Worm (Caenorhabditis elegans) whole organism, dauer: ENCODE data around the gene C33H5.16.

Experiments used
- unc-62 ChIP-seq: sonication (generic microtip); optimal IDR thresholded peaks from 2 replicates; lab custom pipeline; 2017; ENCODE audit warnings: missing biosample characterization, missing genetic modification reagents, missing genetic modification characterization

The C33H5.16 gene

ce11 chrIV:7816402-7817102 is 13.4 kb upstream of the C33H5.16 start:
- no peak for TF ChIP-seq unc-62

- no peak for TF ChIP-seq unc-62
These were observed 12.6 kb upstream of the C33H5.16 start, which contains the start of gene cdgs-1 for ce11 chrIV:7815683-7816183. TSS of gene cdgs-1 (minus strand) at chrIV:7815733.

ce11 chrIV:7812709-7813108 is 9.6 kb upstream of the C33H5.16 start, which contains the start of gene zgpa-1:
TSS of gene zgpa-1 (minus strand) at chrIV:7812809.
- TF ChIP-seq unc-62, result no peak

ce11 chrIV:7808583-7808982 is 5.4 kb upstream of the C33H5.16 start, which contains the start of gene C33H5.1:
TSS of gene C33H5.1 (plus strand) at chrIV:7808912.
- TF ChIP-seq unc-62, result no peak

ce11 chrIV:7804740-7805139 is 1.6 kb upstream of the C33H5.16 start, which contains the start of gene C33H5.2:
TSS of gene C33H5.2 (plus strand) at chrIV:7805040.
- TF ChIP-seq unc-62, result no peak

ce11 chrIV:7800338-7800737 is 2.8 kb downstream of the C33H5.16 start:
- TF ChIP-seq unc-62, result no peak

ce11 chrIV:7796432-7797113 is 6.6 kb downstream of the C33H5.16 start, which contains the start of gene sgo-1:
TSS of gene sgo-1 (minus strand) at chrIV:7796482.
- TF ChIP-seq unc-62, result no peak

- TF ChIP-seq unc-62, result no peak
These were observed 8.4 kb downstream of the C33H5.16 start, which contains the start of gene ntp-1 for ce11 chrIV:7794709-7795108. TSS of gene ntp-1 (minus strand) at chrIV:7794809.

- no peak for TF ChIP-seq unc-62
These were observed 11.2 kb downstream of the C33H5.16 start, which contains the start of gene C33H5.13 for ce11 chrIV:7791821-7792446. TSS of gene C33H5.13 (minus strand) at chrIV:7792263.

- no peak for TF ChIP-seq unc-62
These were observed 12.2 kb downstream of the C33H5.16 start, which contains the start of gene rsp-6 for ce11 chrIV:7790801-7791588. TSS of gene rsp-6 (minus strand) at chrIV:7791229.

- TF ChIP-seq unc-62, result no peak
These were observed 12.9 kb downstream of the C33H5.16 start for ce11 chrIV:7790151-7790691.

- no peak for TF ChIP-seq unc-62
These were observed 13.6 kb downstream of the C33H5.16 start, which contains the start of gene imp-3 for ce11 chrIV:7789521-7789949. TSS of gene imp-3 (minus strand) at chrIV:7789613.

ce11 chrIV:7785506-7786065 is 17.6 kb downstream of the C33H5.16 start, which contains the start of gene tag-322:
TSS of gene tag-322 (minus strand) at chrIV:7785556.
- TF ChIP-seq unc-62, result no peak

- TF ChIP-seq unc-62, result no peak
These were observed 19.2 kb downstream of the C33H5.16 start, which contains the start of gene tag-321 for ce11 chrIV:7783801-7784411. TSS of gene tag-321 (minus strand) at chrIV:7783851.

- TF ChIP-seq unc-62, result no peak
These were observed 20.9 kb downstream of the C33H5.16 start, which contains the start of gene sec-10 for ce11 chrIV:7782292-7782691. TSS of gene sec-10 (minus strand) at chrIV:7782499.
